Fruit fly (Drosophila melanogaster): Measurements from ENCODE around the gene brk.

Gene brk

DNA sequence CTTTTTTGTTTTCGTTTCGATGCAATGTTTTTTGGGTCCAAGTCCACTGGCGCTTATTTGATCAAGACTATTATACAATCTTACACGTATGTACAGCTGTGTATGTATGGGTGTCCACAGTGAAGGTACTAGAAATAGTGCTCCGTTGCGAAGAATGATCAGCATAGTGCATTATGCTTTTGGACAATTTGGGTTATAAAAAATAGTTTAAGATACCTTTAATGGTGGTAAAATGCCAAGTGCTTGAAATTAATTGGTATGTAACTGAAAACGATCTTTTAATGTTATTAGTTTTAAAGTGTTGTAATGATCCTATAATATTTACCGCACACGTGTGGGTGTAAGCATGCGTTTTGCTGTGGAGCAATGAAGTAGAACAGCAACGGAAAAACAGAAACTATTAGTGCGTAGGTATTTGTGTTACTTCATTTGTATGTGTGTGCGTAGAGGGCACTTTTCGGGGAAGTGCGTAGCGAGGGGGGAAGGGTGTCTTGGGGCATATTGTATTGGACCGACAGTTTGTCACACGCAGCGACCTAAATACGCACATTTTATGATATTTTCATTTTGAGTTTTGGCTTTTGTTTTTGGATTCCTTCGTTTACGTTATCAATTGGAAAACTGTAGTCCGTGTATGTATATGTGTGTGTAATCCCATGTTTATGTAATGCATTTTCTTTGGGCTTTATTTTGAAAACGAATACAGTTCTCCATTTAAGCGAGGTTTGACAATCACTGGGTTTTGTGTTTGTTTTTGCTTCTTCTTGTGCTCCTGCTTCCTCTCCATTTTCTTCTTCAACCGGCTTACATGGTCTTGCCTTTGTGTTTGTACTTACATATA is 28.6 kb downstream of the brk start (continued):
- peak; percentile 34 for TF ChIP-seq CG16779 (tag; optimal IDR thresholded peaks at IDR 0.05)
- peak; percentile 22 for TF ChIP-seq Met (GFP tag; optimal IDR thresholded peaks at IDR 0.05)
- TF ChIP-seq achi (GFP tag; optimal IDR thresholded peaks at IDR 0.05) = peak; percentile 67
- no peak for TF ChIP-seq fd85E (GFP tag; optimal IDR thresholded peaks at IDR 0.05)
- TF ChIP-seq CG6163 (GFP tag; IDR thresholded peaks at IDR 0.05) = peak; percentile 73
- peak; percentile 88 for TF ChIP-seq Eip78C (GFP tag)
- peak; percentile 60 for TF ChIP-seq fd59A (GFP tag; optimal IDR thresholded peaks at IDR 0.05)
- TF ChIP-seq salr (GFP tag; optimal IDR thresholded peaks at IDR 0.05) = peak; percentile 32 to 65
- TF ChIP-seq ss (GFP tag; optimal IDR thresholded peaks at IDR 0.05) = peak; percentile 20 to 36
- TF ChIP-seq Ets96B (tag; optimal IDR thresholded peaks at IDR 0.05) = peak; percentile 72
- peak; percentile 25 for TF ChIP-seq fkh (GFP tag; optimal IDR thresholded peaks at IDR 0.05)
- TF ChIP-seq esn (GFP tag; optimal IDR thresholded peaks at IDR 0.05) = no peak
- TF ChIP-seq CG34406 (GFP tag; optimal IDR thresholded peaks at IDR 0.05) = peak; percentile 46
- peak; percentile 55 for TF ChIP-seq spab (GFP tag; optimal IDR thresholded peaks at IDR 0.05)
- TF ChIP-seq CG10669 (GFP tag; optimal IDR thresholded peaks at IDR 0.05) = peak; percentile 72
- TF ChIP-seq CG31627 (GFP tag; optimal IDR thresholded peaks at IDR 0.05) = peak; percentile 2
- no peak for TF ChIP-seq svp (GFP tag)
- TF ChIP-seq eg (GFP tag; IDR thresholded peaks at IDR 0.05) = peak; percentile 79; the same call in 2 of the 3 replicates
- no peak for TF ChIP-seq CG6854 (GFP tag; optimal IDR thresholded peaks at IDR 0.05)

DNA sequence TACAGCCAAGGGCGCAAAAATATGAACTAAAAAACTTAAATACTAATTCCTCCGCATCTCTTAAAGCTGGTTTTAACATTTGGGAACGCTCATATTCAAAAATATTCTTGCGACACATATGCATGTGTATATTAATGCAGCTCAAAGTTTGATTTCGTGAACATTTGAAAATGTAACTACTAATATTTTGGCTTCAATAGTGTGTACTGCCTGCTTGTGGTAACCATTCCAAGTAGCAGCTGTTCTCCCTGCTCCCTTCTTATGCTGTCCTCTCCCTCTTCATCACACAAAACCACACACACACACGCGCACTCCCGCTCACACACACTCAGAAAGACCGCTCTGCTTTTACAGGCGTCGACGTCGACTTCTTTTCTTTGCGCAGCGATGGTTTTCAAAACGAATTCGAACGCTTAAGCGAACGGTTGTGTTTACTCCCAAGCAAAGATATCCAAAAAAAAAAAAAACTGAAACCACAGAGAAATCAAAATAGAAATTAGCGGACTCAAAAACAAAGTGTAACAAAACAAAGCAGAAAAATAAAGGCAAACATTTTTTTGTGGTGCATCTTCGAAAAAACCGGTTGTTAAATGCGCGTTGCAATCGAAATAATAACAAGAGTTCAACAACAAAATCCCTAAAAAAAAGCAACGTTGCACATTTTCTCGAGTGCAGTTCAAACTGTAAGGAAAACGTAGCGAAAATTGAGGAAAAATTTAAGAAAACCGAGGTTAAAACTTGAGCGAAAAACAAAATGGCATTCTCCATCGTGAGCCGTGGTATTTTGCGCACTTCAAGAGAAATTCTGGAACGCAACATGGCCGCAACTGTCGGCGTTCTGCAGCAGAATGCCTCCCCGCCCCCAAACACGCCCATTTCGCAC is 29.5 kb downstream of the brk start, which contains the start of gene CBP:
Gene CBP (plus strand): TSS at position 391 of the 883 bp plus-strand sequence.
- TF ChIP-seq eg (GFP tag; IDR thresholded peaks at IDR 0.05) = peak; percentile 95
- peak; percentile 97 for TF ChIP-seq Ets96B (tag; optimal IDR thresholded peaks at IDR 0.05)
- peak; percentile 95 for TF ChIP-seq topi (GFP tag; optimal IDR thresholded peaks at IDR 0.05)
- peak; percentile 95 for TF ChIP-seq Hr39 (GFP tag; optimal IDR thresholded peaks at IDR 0.05)
- peak; percentile 96 for TF ChIP-seq Met (GFP tag; optimal IDR thresholded peaks at IDR 0.05)
- peak; percentile 96 for TF ChIP-seq pdm3 (GFP tag; optimal IDR thresholded peaks at IDR 0.05)
- TF ChIP-seq salr (GFP tag; optimal IDR thresholded peaks at IDR 0.05) = peak; percentile 89 to 97
- peak; percentile 92 for TF ChIP-seq Gug (GFP tag; IDR thresholded peaks at IDR 0.05)
- peak; percentile 97 for TF ChIP-seq CG6163 (GFP tag; IDR thresholded peaks at IDR 0.05)
- peak; percentile 96 for TF ChIP-seq CG3032 (tag; optimal IDR thresholded peaks at IDR 0.05)
- peak; percentile 92 for TF ChIP-seq Ets21C (GFP tag; optimal IDR thresholded peaks at IDR 0.05)
- peak; percentile 97 for TF ChIP-seq CG6792 (GFP tag; optimal IDR thresholded peaks at IDR 0.05)
- peak; percentile 95 for TF ChIP-seq CG7368 (GFP tag; optimal IDR thresholded peaks at IDR 0.05)
- TF ChIP-seq CG10669 (GFP tag; optimal IDR thresholded peaks at IDR 0.05) = peak; percentile 97
- TF ChIP-seq dac (GFP tag; optimal IDR thresholded peaks at IDR 0.05) = peak; percentile 91
- peak; percentile 96 for TF ChIP-seq achi (GFP tag; optimal IDR thresholded peaks at IDR 0.05)
- peak; percentile 94 for TF ChIP-seq CG34406 (GFP tag; optimal IDR thresholded peaks at IDR 0.05)
- peak; percentile 95 for TF ChIP-seq dsx (GFP tag; optimal IDR thresholded peaks at IDR 0.05; ENCODE audit: poor library complexity, severe bottlenecking)
- TF ChIP-seq fd59A (GFP tag; optimal IDR thresholded peaks at IDR 0.05) = peak; percentile 96
- TF ChIP-seq Sox102F (GFP tag; optimal IDR thresholded peaks at IDR 0.05) = peak; percentile 96
- peak; percentile 92 for TF ChIP-seq CG11902 (GFP tag; optimal IDR thresholded peaks at IDR 0.05)
- TF ChIP-seq CG11762 (GFP tag; optimal IDR thresholded peaks at IDR 0.05; ENCODE audit: insufficient read depth) = peak; percentile 94
- peak; percentile 95 for TF ChIP-seq CG8632 (GFP tag; optimal IDR thresholded peaks at IDR 0.05)
- TF ChIP-seq svp (GFP tag) = peak; percentile 97
- peak; percentile 81 for TF ChIP-seq Blimp-1 (GFP tag; optimal IDR thresholded peaks at IDR 0.05)
- peak; percentile 96 for TF ChIP-seq Hr4 (GFP tag; optimal IDR thresholded peaks at IDR 0.05)
- TF ChIP-seq vri (GFP tag; optimal IDR thresholded peaks at IDR 0.05) = peak; percentile 90
- peak; percentile 95 for TF ChIP-seq spab (GFP tag; optimal IDR thresholded peaks at IDR 0.05)
- TF ChIP-seq esn (GFP tag; optimal IDR thresholded peaks at IDR 0.05) = peak; percentile 96
- peak; percentile 95 for TF ChIP-seq cyc (GFP tag; optimal IDR thresholded peaks at IDR 0.05)
- TF ChIP-seq CG8319 (GFP tag; optimal IDR thresholded peaks at IDR 0.05) = peak; percentile 92
- TF ChIP-seq Sox14 (GFP tag; optimal IDR thresholded peaks at IDR 0.05) = peak; percentile 97
- peak; percentile 95 for TF ChIP-seq CG6854 (GFP tag; optimal IDR thresholded peaks at IDR 0.05)
- peak; percentile 97 for TF ChIP-seq CG1621 (tag; optimal IDR thresholded peaks at IDR 0.05)
- TF ChIP-seq net (GFP tag; optimal IDR thresholded peaks at IDR 0.05) = peak; percentile 94
- peak; percentile 96 for TF ChIP-seq CG8119 (GFP tag; IDR thresholded peaks at IDR 0.05)
- TF ChIP-seq CG11294 (GFP tag; IDR thresholded peaks at IDR 0.05) = peak; percentile 83
- peak; percentile 94 for TF ChIP-seq Lpt (GFP tag; optimal IDR thresholded peaks at IDR 0.05)

Data from whole organism, prepupa.